Fruit fly (Drosophila melanogaster): ENCODE measurements around the gene CG45489.

Gene CG45489

dm6 chrX:19897328-19897990 lies 31.5 kb downstream of the CG45489 start:
- TF ChIP-seq CTCF (optimal IDR thresholded peaks at IDR 0.05) (peak; percentile 86 to 91), CG8478 (optimal IDR thresholded peaks at IDR 0.05) (no peak)

dm6 chrX:19892070-19892469 lies 36.9 kb downstream of the CG45489 start:
- TF ChIP-seq CTCF (optimal IDR thresholded peaks at IDR 0.05) (no peak), CG8478 (optimal IDR thresholded peaks at IDR 0.05) (no peak)

dm6 chrX:19890010-19890665 lies 38.8 kb downstream of the CG45489 start, which contains the start of gene amn:
TSS of gene amn (minus strand) at chrX:19890060.
- TF ChIP-seq CTCF (optimal IDR thresholded peaks at IDR 0.05) (no peak), CG8478 (optimal IDR thresholded peaks at IDR 0.05) (no peak)

dm6 chrX:19889128-19889756 lies 39.7 kb downstream of the CG45489 start:
- no peak for TF ChIP-seq CG8478 (optimal IDR thresholded peaks at IDR 0.05)
- TF ChIP-seq CTCF (optimal IDR thresholded peaks at IDR 0.05): no peak

- TF ChIP-seq CTCF (optimal IDR thresholded peaks at IDR 0.05) (peak in 1 of 2 experiments; percentile 7), CG8478 (optimal IDR thresholded peaks at IDR 0.05) (no peak)
These were observed 41.7 kb downstream of the CG45489 start for dm6 chrX:19886936-19887934.

- TF ChIP-seq CTCF (optimal IDR thresholded peaks at IDR 0.05) (no peak), CG8478 (optimal IDR thresholded peaks at IDR 0.05) (no peak)
These were observed 42.5 kb downstream of the CG45489 start for dm6 chrX:19886515-19886914.

- TF ChIP-seq CTCF (optimal IDR thresholded peaks at IDR 0.05): no peak
- no peak for TF ChIP-seq CG8478 (optimal IDR thresholded peaks at IDR 0.05)
These were observed 44.8 kb downstream of the CG45489 start for dm6 chrX:19884204-19884603.

All from S2 (cell line).